Worm (Caenorhabditis elegans) whole organism, L2 larva: ENCODE results near the gene lipl-6.

Experiments used
- R02D3.7 ChIP-seq: fragments of 150-350 bp; optimal IDR thresholded peaks from 2 replicates; lab custom pipeline; 2014; ENCODE audit warnings: missing biosample characterization, missing genetic modification characterization
- ceh-82 ChIP-seq: fragments of 150-350 bp; optimal IDR thresholded peaks from 2 replicates; lab custom pipeline; 2014; ENCODE audit warnings: missing biosample characterization, missing genetic modification characterization
- fos-1 ChIP-seq: fragments of 150-350 bp; optimal IDR thresholded peaks from 2 replicates; lab custom pipeline; 2014; ENCODE audit warnings: missing biosample characterization, missing genetic modification characterization
- nhr-6 ChIP-seq: fragments of 150-350 bp; optimal IDR thresholded peaks from 2 replicates; lab custom pipeline; 2014; ENCODE audit warnings: missing biosample characterization, missing genetic modification characterization
- skn-1 ChIP-seq: sonication (generic microtip); optimal IDR thresholded peaks from 2 replicates; lab custom pipeline; 2017; ENCODE audit warnings: missing biosample characterization, missing genetic modification characterization
- snpc-4 ChIP-seq: fragments of 150-350 bp; optimal IDR thresholded peaks from 2 replicates; lab custom pipeline; 2014; ENCODE audit warnings: missing biosample characterization, missing genetic modification characterization
- unc-62 ChIP-seq: fragments of 150-350 bp; optimal IDR thresholded peaks from 2 replicates; lab custom pipeline; 2014; ENCODE audit warnings: missing biosample characterization, missing genetic modification reagents, missing genetic modification characterization
- ztf-4 ChIP-seq: fragments of 150-350 bp; optimal IDR thresholded peaks from 2 replicates; lab custom pipeline; 2014; ENCODE audit warnings: missing biosample characterization, missing genetic modification characterization

DNA sequence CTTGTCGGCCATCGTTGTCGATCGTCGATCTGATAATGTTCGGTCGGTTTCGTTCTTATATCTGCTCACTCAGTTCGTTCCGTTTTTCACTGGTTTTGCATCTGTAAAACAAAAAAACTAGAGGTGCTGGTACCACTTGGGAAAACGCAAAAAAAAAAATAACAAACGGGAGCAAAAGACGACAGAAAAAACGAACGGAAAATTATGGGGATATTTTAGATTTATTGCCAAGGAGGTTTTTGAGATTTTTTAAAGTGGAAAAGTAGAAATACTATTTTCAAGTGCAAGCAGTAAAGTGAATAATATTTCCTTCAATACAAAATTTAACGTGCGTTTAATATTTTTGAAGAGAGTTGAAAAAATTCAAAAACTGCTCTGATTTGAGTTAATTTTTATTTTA lies 5.2 kb downstream of the lipl-6 start, which contains the start of gene unc-68:
- TF ChIP-seq snpc-4 (tag; lab: Kevin White, UChicago) (no peak), ztf-4 (tag; lab: Kevin White, UChicago) (no peak), ceh-82 (tag; lab: Kevin White, UChicago) (no peak), unc-62 (no peak), R02D3.7 (tag; lab: Kevin White, UChicago) (no peak), skn-1 (tag; lab: Kevin White, UChicago) (no peak), fos-1 (tag; lab: Kevin White, UChicago) (no peak), nhr-6 (no peak)
